Worm (Caenorhabditis elegans) whole organism, mixed stage, embryonic: ENCODE results near the gene F59B2.12.

Experiments used
- mep-1 ChIP-seq: fragments of 150-350 bp; optimal IDR thresholded peaks from 2 replicates; lab custom pipeline; 2017; ENCODE audit warnings: missing biosample characterization, missing genetic modification reagents, missing genetic modification characterization, inconsistent platforms
- zip-8 ChIP-seq: fragments of 150-350 bp; optimal IDR thresholded peaks from 2 replicates; lab custom pipeline; 2014; ENCODE audit warnings: missing biosample characterization, missing genetic modification characterization

- TF ChIP-seq mep-1 (tag; lab: Kevin White, UChicago) = no peak
- TF ChIP-seq zip-8 (tag; lab: Kevin White, UChicago) = no peak
Observed at ce11 chrIII:9026951-9027350, 9.6 kb downstream of the F59B2.12 start, which contains the start of gene F59B2.13.
